Worm (Caenorhabditis elegans): ENCODE measurements around the gene bath-42.

Gene bath-42

DNA sequence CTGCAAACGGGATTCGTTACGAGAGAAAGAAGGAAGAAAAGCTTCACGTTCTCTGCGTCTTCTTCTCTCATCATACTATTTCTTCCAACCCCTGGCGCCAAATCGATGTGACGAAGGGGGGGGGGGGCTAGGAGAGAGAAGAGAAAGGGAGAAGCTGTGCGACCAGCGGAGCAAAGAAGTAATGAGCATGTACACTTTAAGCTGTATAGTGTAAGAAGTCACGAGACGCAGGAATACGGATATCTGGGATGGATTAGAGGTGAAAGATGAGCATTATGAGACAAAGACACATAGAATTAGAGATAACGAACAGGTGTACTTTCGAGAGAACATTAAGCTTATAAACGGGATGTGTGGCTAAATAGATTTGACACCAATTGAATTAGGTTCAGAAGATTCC, 38.6 kb upstream of the bath-42 start (continued):
- TF ChIP-seq sdc-2 (tag; optimal IDR thresholded peaks at IDR 0.05) (peak; percentile 42), unc-42 (tag; optimal IDR thresholded peaks at IDR 0.05) (peak; percentile 83)

ce11 chrIII:8201117-8201516, 37.9 kb upstream of the bath-42 start, which contains the start of gene unc-36:
unc-36 (minus strand) TSS chrIII:8201217.
- TF ChIP-seq pha-2 (tag; optimal IDR thresholded peaks at IDR 0.05) (no peak), ceh-2 (tag; optimal IDR thresholded peaks at IDR 0.05) (no peak), pag-3 (tag; optimal IDR thresholded peaks at IDR 0.05; ENCODE audit: borderline replicate concordance) (no peak), ceh-19 (GFP tag; optimal IDR thresholded peaks at IDR 0.05) (no peak), ceh-18 (tag; optimal IDR thresholded peaks at IDR 0.05) (no peak), nhr-232 (tag; optimal IDR thresholded peaks at IDR 0.05) (no peak), ceh-6 (GFP tag; optimal IDR thresholded peaks at IDR 0.05) (no peak), che-1 (tag; optimal IDR thresholded peaks at IDR 0.05) (no peak), K09A11.1 (tag; optimal IDR thresholded peaks at IDR 0.05; ENCODE audit: insufficient read depth) (no peak), nfya-1 (tag; optimal IDR thresholded peaks at IDR 0.05) (no peak), sox-4 (tag; optimal IDR thresholded peaks at IDR 0.05) (no peak), hlh-15 (tag; optimal IDR thresholded peaks at IDR 0.05) (no peak), sox-2 (GFP tag; IDR thresholded peaks at IDR 0.05) (no peak), Y22D7AL.16 (tag; optimal IDR thresholded peaks at IDR 0.05) (no peak), dmd-4 (tag; optimal IDR thresholded peaks at IDR 0.05; ENCODE audit: borderline replicate concordance) (no peak)

DNA sequence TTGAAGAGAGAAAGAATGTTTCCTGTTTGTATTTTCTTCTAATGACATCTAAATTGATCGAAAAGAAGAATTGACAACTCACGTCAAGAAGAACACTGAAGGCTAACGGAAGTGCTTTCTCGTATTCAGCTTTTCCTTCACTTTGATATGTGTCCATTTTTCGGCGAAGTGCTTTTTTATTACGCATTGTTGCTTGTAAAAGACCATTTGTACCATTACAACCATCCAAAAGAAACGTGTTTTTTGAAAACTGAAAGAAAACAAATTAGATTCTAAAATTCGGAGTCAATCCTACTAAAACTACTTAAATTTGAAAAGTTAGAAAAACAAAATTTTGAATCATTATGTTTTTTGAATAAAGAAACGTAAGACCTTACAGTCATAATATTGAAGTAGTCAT, 35.9 kb upstream of the bath-42 start:
- TF ChIP-seq ceh-14 (tag; optimal IDR thresholded peaks at IDR 0.05) (no peak), dmd-4 (tag; optimal IDR thresholded peaks at IDR 0.05; ENCODE audit: borderline replicate concordance) (no peak), ceh-9 (tag; optimal IDR thresholded peaks at IDR 0.05) (no peak), madf-2 (tag; optimal IDR thresholded peaks at IDR 0.05) (no peak), K09A11.1 (tag; optimal IDR thresholded peaks at IDR 0.05; ENCODE audit: insufficient read depth) (no peak), lim-6 (tag; optimal IDR thresholded peaks at IDR 0.05) (no peak), ceh-48 (tag; optimal IDR thresholded peaks at IDR 0.05) (no peak), fkh-10 (GFP tag; optimal IDR thresholded peaks at IDR 0.05) (no peak), che-1 (tag; optimal IDR thresholded peaks at IDR 0.05) (no peak)

DNA sequence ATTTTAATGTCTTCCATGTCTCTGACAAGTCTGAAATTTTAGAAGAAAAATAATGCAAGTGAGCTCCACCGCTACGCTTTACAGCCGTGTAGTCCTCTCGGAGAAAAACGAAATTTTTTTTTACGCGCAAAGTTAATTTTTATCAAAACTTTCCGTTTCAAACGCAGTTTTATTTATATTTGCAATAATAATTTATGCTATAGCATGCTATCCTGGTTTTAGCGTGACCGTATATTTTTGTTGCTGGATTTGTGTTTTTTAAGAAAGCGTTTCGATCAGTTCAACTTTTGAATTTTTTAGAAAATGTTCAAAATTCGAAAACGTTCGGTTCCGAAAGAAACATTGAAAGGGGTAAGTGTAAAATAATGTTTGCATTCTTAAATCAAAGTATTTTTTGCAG, 28.5 kb upstream of the bath-42 start, which contains the start of gene C50C3.1:
Gene C50C3.1 (plus strand): TSS at position 301 of the 400 bp plus-strand sequence.
- TF ChIP-seq tbx-2 (tag; optimal IDR thresholded peaks at IDR 0.05) (no peak), sox-2 (GFP tag; IDR thresholded peaks at IDR 0.05) (no peak), dmd-4 (tag; optimal IDR thresholded peaks at IDR 0.05; ENCODE audit: borderline replicate concordance) (no peak), C08G9.2 (tag; optimal IDR thresholded peaks at IDR 0.05) (no peak), unc-42 (tag; optimal IDR thresholded peaks at IDR 0.05) (no peak), dve-1 (tag; optimal IDR thresholded peaks at IDR 0.05) (no peak), ceh-19 (GFP tag; optimal IDR thresholded peaks at IDR 0.05) (no peak)

ce11 chrIII:8190505-8190904, 27.3 kb upstream of the bath-42 start, which contains the start of gene C50C3.19:
C50C3.19 (plus strand) TSS chrIII:8190805.
- no peak for TF ChIP-seq pax-1 (tag; optimal IDR thresholded peaks at IDR 0.05)
- TF ChIP-seq odd-2 (tag; optimal IDR thresholded peaks at IDR 0.05) = no peak
- no peak for TF ChIP-seq hlh-8 (tag; optimal IDR thresholded peaks at IDR 0.05)
- TF ChIP-seq hlh-15 (tag; optimal IDR thresholded peaks at IDR 0.05) = no peak
- TF ChIP-seq ceh-34 (tag; optimal IDR thresholded peaks at IDR 0.05) = no peak
- no peak for TF ChIP-seq ceh-2 (tag; optimal IDR thresholded peaks at IDR 0.05)
- TF ChIP-seq rnt-1 (tag; optimal IDR thresholded peaks at IDR 0.05) = no peak
- no peak for TF ChIP-seq madf-2 (tag; optimal IDR thresholded peaks at IDR 0.05)
- no peak for TF ChIP-seq pqm-1 (tag; optimal IDR thresholded peaks at IDR 0.05)

ce11 chrIII:8185130-8185529, 21.9 kb upstream of the bath-42 start:
- TF ChIP-seq C38D4.7 (GFP tag; optimal IDR thresholded peaks at IDR 0.05) = no peak
- TF ChIP-seq ztf-16 (tag; optimal IDR thresholded peaks at IDR 0.05) = no peak
- no peak for TF ChIP-seq ceh-30 (tag; optimal IDR thresholded peaks at IDR 0.05)
- no peak for TF ChIP-seq npax-4 (tag; optimal IDR thresholded peaks at IDR 0.05)
- no peak for TF ChIP-seq fkh-10 (GFP tag; optimal IDR thresholded peaks at IDR 0.05)
- TF ChIP-seq K02D7.2 (tag; optimal IDR thresholded peaks at IDR 0.05) = no peak
- no peak for TF ChIP-seq hlh-6 (tag; optimal IDR thresholded peaks at IDR 0.05)
- no peak for TF ChIP-seq odd-2 (tag; optimal IDR thresholded peaks at IDR 0.05)
- TF ChIP-seq gmeb-2 (tag; optimal IDR thresholded peaks at IDR 0.05) = no peak
- TF ChIP-seq ref-2 (tag; optimal IDR thresholded peaks at IDR 0.05) = no peak
- TF ChIP-seq ceh-18 (tag; optimal IDR thresholded peaks at IDR 0.05) = no peak
- TF ChIP-seq ahr-1 (tag; optimal IDR thresholded peaks at IDR 0.05) = no peak
- TF ChIP-seq unc-42 (tag; optimal IDR thresholded peaks at IDR 0.05) = no peak
- no peak for TF ChIP-seq dve-1 (tag; optimal IDR thresholded peaks at IDR 0.05)
- no peak for TF ChIP-seq C08G9.2 (tag; optimal IDR thresholded peaks at IDR 0.05)
- TF ChIP-seq ceh-9 (tag; optimal IDR thresholded peaks at IDR 0.05) = no peak
- no peak for TF ChIP-seq eyg-1 (tag; optimal IDR thresholded peaks at IDR 0.05)
